Worm (Caenorhabditis elegans) whole organism, late embryonic: ENCODE data around the gene scrm-5.
A peak's percentile ranks its signal among the peaks of the same experiment; 100 is the strongest.

ENCODE experiments used
- C08G9.2 ChIP-seq: sonication (generic microtip); optimal IDR thresholded peaks from 2 replicates; lab custom pipeline; 2016; ENCODE audit warnings: mild to moderate bottlenecking, missing genetic modification characterization, moderate library complexity, missing compliant biosample characterization
- C38D4.7 ChIP-seq: fragments of 200-800 bp; sonication (Bioruptor generic); optimal IDR thresholded peaks from 2 replicates; lab custom pipeline; 2018; ENCODE audit warnings: mild to moderate bottlenecking, missing genetic modification characterization, moderate library complexity, missing compliant biosample characterization
- F13H6.1 ChIP-seq: sonication (generic microtip); optimal IDR thresholded peaks from 2 replicates; lab custom pipeline; 2016; ENCODE audit warnings: missing genetic modification characterization, missing compliant biosample characterization
- K02D7.2 ChIP-seq: sonication (generic microtip); optimal IDR thresholded peaks from 2 replicates; lab custom pipeline; 2017; ENCODE audit warnings: mild to moderate bottlenecking, missing genetic modification characterization, missing compliant biosample characterization
- K09A11.1 ChIP-seq: sonication (generic microtip); optimal IDR thresholded peaks from 2 replicates; lab custom pipeline; 2017; ENCODE audit warnings: antibody characterized with exemption, mild to moderate bottlenecking, missing genetic modification characterization, missing compliant biosample characterization; ENCODE audit not compliant: insufficient read depth
- ahr-1 ChIP-seq: sonication (generic microtip); optimal IDR thresholded peaks from 2 replicates; lab custom pipeline; 2016; ENCODE audit warnings: missing genetic modification characterization, missing compliant biosample characterization
- ama-1 ChIP-seq: fragments of 150-350 bp; optimal IDR thresholded peaks from 2 replicates; lab custom pipeline; 2014
- ceh-18 ChIP-seq: sonication (generic microtip); optimal IDR thresholded peaks from 2 replicates; lab custom pipeline; 2016; ENCODE audit warnings: missing genetic modification characterization, missing compliant biosample characterization
- ceh-31 ChIP-seq: sonication (generic microtip); optimal IDR thresholded peaks from 2 replicates; lab custom pipeline; 2016; ENCODE audit warnings: missing genetic modification characterization, missing compliant biosample characterization
- ceh-34 ChIP-seq: sonication (generic microtip); optimal IDR thresholded peaks from 2 replicates; lab custom pipeline; 2016; ENCODE audit warnings: mild to moderate bottlenecking, missing genetic modification characterization, missing compliant biosample characterization
- ceh-45 ChIP-seq: fragments of 200-800 bp; sonication (Bioruptor generic); IDR thresholded peaks from 2 replicates; pipeline ENCODE4 v1.3.6; 2022; ENCODE audit warnings: missing genetic modification reagents, missing genetic modification characterization, missing compliant biosample characterization
- ceh-6 ChIP-seq: fragments of 200-800 bp; sonication (Bioruptor generic); optimal IDR thresholded peaks from 2 replicates; lab custom pipeline; 2018; ENCODE audit warnings: mild to moderate bottlenecking, missing genetic modification characterization, missing compliant biosample characterization
- ceh-9 ChIP-seq: sonication (generic microtip); optimal IDR thresholded peaks from 2 replicates; lab custom pipeline; 2016; ENCODE audit warnings: mild to moderate bottlenecking, missing genetic modification characterization, inconsistent platforms, missing compliant biosample characterization
- dmd-4 ChIP-seq: sonication (generic microtip); optimal IDR thresholded peaks from 2 replicates; lab custom pipeline; 2016; ENCODE audit warnings: borderline replicate concordance, missing genetic modification characterization, missing compliant biosample characterization
- dve-1 ChIP-seq: sonication (generic microtip); optimal IDR thresholded peaks from 2 replicates; lab custom pipeline; 2017; ENCODE audit warnings: antibody characterized with exemption, mild to moderate bottlenecking, missing genetic modification characterization, missing compliant biosample characterization
- elt-2 ChIP-seq: sonication (generic microtip); optimal IDR thresholded peaks from 2 replicates; lab custom pipeline; 2016; ENCODE audit warnings: missing genetic modification reagents, missing genetic modification characterization, missing compliant biosample characterization
- elt-4 ChIP-seq: sonication (generic microtip); optimal IDR thresholded peaks from 2 replicates; lab custom pipeline; 2016; ENCODE audit warnings: missing genetic modification characterization, missing compliant biosample characterization
- fax-1 ChIP-seq: sonication (generic microtip); optimal IDR thresholded peaks from 2 replicates; lab custom pipeline; 2016; ENCODE audit warnings: missing genotype, missing genetic modification characterization, missing compliant biosample characterization
- fkh-10 ChIP-seq: fragments of 150-350 bp; optimal IDR thresholded peaks from 2 replicates; lab custom pipeline; 2014; ENCODE audit warnings: missing biosample characterization, missing genetic modification reagents, missing genetic modification characterization
- fkh-6 ChIP-seq: sonication (generic microtip); optimal IDR thresholded peaks from 2 replicates; lab custom pipeline; 2016; ENCODE audit warnings: missing genetic modification characterization, missing compliant biosample characterization
- hlh-15 ChIP-seq: sonication (generic microtip); optimal IDR thresholded peaks from 2 replicates; lab custom pipeline; 2016; ENCODE audit warnings: missing genetic modification characterization, missing compliant biosample characterization
- hlh-6 ChIP-seq: sonication (generic microtip); optimal IDR thresholded peaks from 2 replicates; lab custom pipeline; 2016; ENCODE audit warnings: missing genotype, missing genetic modification characterization, missing compliant biosample characterization
- lim-6 ChIP-seq: sonication (generic microtip); optimal IDR thresholded peaks from 2 replicates; lab custom pipeline; 2016; ENCODE audit warnings: missing genetic modification characterization, missing compliant biosample characterization
- lin-11 ChIP-seq: fragments of 200-800 bp; sonication (Bioruptor generic); optimal IDR thresholded peaks from 2 replicates; lab custom pipeline; 2018; ENCODE audit warnings: mild to moderate bottlenecking, missing genetic modification characterization, missing compliant biosample characterization
- madf-2 ChIP-seq: sonication (generic microtip); optimal IDR thresholded peaks from 2 replicates; lab custom pipeline; 2017; ENCODE audit warnings: missing genetic modification characterization, missing compliant biosample characterization
- nhr-11 ChIP-seq: fragments of 150-350 bp; optimal IDR thresholded peaks from 2 replicates; lab custom pipeline; 2014; ENCODE audit warnings: missing biosample characterization, missing genetic modification characterization
- npax-4 ChIP-seq: sonication (generic microtip); optimal IDR thresholded peaks from 2 replicates; lab custom pipeline; 2016; ENCODE audit warnings: missing genetic modification characterization, missing compliant biosample characterization
- odd-2 ChIP-seq: sonication (generic microtip); optimal IDR thresholded peaks from 2 replicates; lab custom pipeline; 2017; ENCODE audit warnings: antibody characterized with exemption, mild to moderate bottlenecking, missing genetic modification characterization, missing compliant biosample characterization
- pag-3 ChIP-seq: sonication (generic microtip); optimal IDR thresholded peaks from 2 replicates; lab custom pipeline; 2016; ENCODE audit warnings: missing compliant biosample characterization, missing genetic modification characterization, borderline replicate concordance
- pha-2 ChIP-seq: sonication (generic microtip); optimal IDR thresholded peaks from 2 replicates; lab custom pipeline; 2017; ENCODE audit warnings: mild to moderate bottlenecking, missing genetic modification characterization, missing compliant biosample characterization
- pha-4 ChIP-seq: fragments of 150-350 bp; optimal IDR thresholded peaks from 2 replicates; lab custom pipeline; 2018; ENCODE audit warnings: missing biosample characterization, missing genetic modification reagents, missing genetic modification characterization
- pqm-1 ChIP-seq: sonication (generic microtip); optimal IDR thresholded peaks from 2 replicates; lab custom pipeline; 2016; ENCODE audit warnings: missing genetic modification characterization, missing compliant biosample characterization
- pros-1 ChIP-seq: fragments of 150-350 bp; optimal IDR thresholded peaks from 2 replicates; lab custom pipeline; 2014; ENCODE audit warnings: missing biosample characterization, missing genetic modification reagents, missing genetic modification characterization
- sdc-2 ChIP-seq: sonication (generic microtip); optimal IDR thresholded peaks from 2 replicates; lab custom pipeline; 2016; ENCODE audit warnings: missing genotype, missing genetic modification characterization, missing compliant biosample characterization
- sox-4 ChIP-seq: sonication (generic microtip); optimal IDR thresholded peaks from 2 replicates; lab custom pipeline; 2017; ENCODE audit warnings: mild to moderate bottlenecking, missing genetic modification characterization, inconsistent platforms, missing compliant biosample characterization
- syd-9 ChIP-seq: sonication (generic microtip); optimal IDR thresholded peaks from 2 replicates; lab custom pipeline; 2016; ENCODE audit warnings: mild to moderate bottlenecking, missing genetic modification characterization, moderate library complexity, missing compliant biosample characterization
- tbx-2 ChIP-seq: sonication (generic microtip); optimal IDR thresholded peaks from 2 replicates; lab custom pipeline; 2016; ENCODE audit warnings: missing genetic modification characterization, missing compliant biosample characterization
- unc-86 ChIP-seq: sonication (generic microtip); optimal IDR thresholded peaks from 2 replicates; lab custom pipeline; 2016; ENCODE audit warnings: missing genetic modification characterization, missing compliant biosample characterization
- ztf-16 ChIP-seq: sonication (generic microtip); optimal IDR thresholded peaks from 2 replicates; lab custom pipeline; 2017; ENCODE audit warnings: missing genetic modification characterization, missing compliant biosample characterization

scrm-5 gene

DNA sequence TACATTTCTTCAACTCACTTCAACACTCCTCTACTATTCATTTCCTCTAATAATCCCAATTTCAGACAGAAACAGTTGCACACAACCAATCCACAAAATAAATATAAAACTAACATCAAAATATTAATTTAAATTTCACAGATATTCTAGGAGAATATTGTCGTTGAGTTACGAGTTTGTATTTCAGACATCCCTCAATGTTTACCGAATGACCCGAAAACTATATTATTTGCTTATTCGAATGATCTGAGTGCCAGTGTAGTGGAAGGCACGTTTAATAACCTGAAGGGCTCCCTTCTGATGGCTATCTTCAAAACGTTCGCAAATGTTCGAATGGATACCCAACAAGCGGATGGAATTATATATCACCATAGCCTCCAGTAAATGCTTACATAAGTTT, 17.4 kb upstream of the scrm-5 start, which contains the start of gene R07C12.3:
Gene R07C12.3 (plus strand): TSS at position 301 of the 400 bp plus-strand sequence.
- TF ChIP-seq fkh-6 (tag; lab: Kevin White, UChicago) (no peak), unc-86 (tag; lab: Kevin White, UChicago) (no peak), sox-4 (tag; lab: Kevin White, UChicago) (no peak), dve-1 (tag; lab: Kevin White, UChicago) (no peak), syd-9 (tag; lab: Kevin White, UChicago) (no peak), F13H6.1 (tag; lab: Kevin White, UChicago) (no peak), C08G9.2 (tag; lab: Kevin White, UChicago) (no peak), hlh-6 (tag; lab: Kevin White, UChicago) (no peak), pha-4 (no peak), pag-3 (tag; lab: Kevin White, UChicago) (no peak), pqm-1 (no peak), K09A11.1 (tag; lab: Kevin White, UChicago) (no peak), fkh-10 (GFP tag; lab: Kevin White, UChicago) (no peak), ceh-31 (tag; lab: Kevin White, UChicago) (no peak), lin-11 (no peak), ceh-9 (tag; lab: Kevin White, UChicago) (no peak), hlh-15 (tag; lab: Kevin White, UChicago) (no peak), ceh-45 (no peak), ceh-18 (tag; lab: Kevin White, UChicago) (no peak)
- TF ChIP-seq, all 69 proteins: peak for 0

DNA sequence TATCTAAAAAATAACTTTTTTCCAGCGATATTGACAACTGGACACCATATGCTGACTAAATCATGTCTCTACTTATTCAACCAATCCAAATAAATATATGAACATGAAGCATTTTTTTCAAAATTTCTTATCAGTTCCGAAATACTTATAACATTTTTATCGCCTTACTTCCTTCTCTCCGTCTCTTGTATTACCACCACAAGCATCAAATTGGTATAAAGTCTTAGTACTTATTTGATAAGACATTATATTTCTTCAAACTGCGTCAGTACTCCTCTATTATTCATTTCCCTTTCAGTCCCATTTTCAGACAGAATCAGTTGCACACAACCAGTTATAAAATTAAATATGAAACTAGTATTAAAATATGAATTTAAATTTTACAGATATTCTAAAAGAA, 14.3 kb upstream of the scrm-5 start:
- no peak for TF ChIP-seq ceh-6 (GFP tag; lab: Kevin White, UChicago)
- no peak for TF ChIP-seq odd-2 (tag; lab: Kevin White, UChicago)
- peak; percentile 47 for TF ChIP-seq elt-2 (tag; lab: Kevin White, UChicago)

DNA sequence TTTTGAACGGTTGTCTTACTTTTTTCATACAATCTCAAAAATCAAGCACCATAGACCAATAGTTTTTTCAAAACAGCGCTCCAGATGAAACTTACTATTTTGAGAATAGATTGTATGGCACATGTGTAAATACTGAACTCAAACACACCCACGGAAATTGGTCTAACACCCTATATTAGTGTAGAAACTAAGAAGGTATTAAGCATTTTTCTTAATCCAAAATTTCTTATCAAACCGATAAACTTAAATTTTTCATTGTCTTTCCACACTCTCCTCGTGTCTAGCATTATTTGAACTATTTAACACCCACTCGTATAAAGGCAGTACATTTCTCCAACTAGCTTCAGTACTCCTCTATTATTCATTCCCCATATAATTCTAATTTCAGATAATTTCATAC, 12.1 kb upstream of the scrm-5 start:
- TF ChIP-seq sox-4 (tag; lab: Kevin White, UChicago): no peak
- no peak for TF ChIP-seq ztf-16 (tag; lab: Kevin White, UChicago)
- no peak for TF ChIP-seq lin-11
- TF ChIP-seq lim-6: no peak
- TF ChIP-seq tbx-2 (tag; lab: Kevin White, UChicago): no peak
- TF ChIP-seq K02D7.2 (tag; lab: Kevin White, UChicago): no peak
- no peak for TF ChIP-seq ceh-34 (tag; lab: Kevin White, UChicago)
- no peak for TF ChIP-seq pros-1 (tag; lab: Kevin White, UChicago)
- no peak for TF ChIP-seq elt-2 (tag; lab: Kevin White, UChicago)
- TF ChIP-seq madf-2: no peak
- no peak for TF ChIP-seq C38D4.7 (GFP tag; lab: Kevin White, UChicago)
- TF ChIP-seq fkh-10 (GFP tag; lab: Kevin White, UChicago): no peak

DNA sequence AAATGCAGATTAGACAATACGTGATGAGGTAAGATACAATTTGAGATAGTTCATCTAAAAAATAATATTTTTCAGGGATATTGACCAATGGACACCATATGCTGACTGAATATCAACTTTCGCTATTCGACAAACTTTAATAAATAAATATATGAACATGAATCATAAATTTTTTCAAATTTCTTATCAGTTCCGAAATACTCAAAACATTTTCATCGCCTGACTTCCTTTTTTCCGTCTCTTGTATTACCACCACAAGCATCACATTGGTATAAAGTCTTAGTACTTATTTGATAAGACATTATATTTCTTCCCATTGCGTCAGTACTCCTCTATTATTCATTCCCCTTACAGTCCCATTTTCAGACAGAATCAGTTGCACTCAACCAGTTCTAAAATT, 10.1 kb upstream of the scrm-5 start, which contains the start of the genes K08D10.10 and R07C12.1:
Gene K08D10.10 (plus strand): TSS at position 93 of the 400 bp plus-strand sequence.
Gene R07C12.1 (plus strand): TSS at position 314 of the 400 bp plus-strand sequence.
- TF ChIP-seq tbx-2 (tag; lab: Kevin White, UChicago) (no peak), ceh-18 (tag; lab: Kevin White, UChicago) (no peak), C08G9.2 (tag; lab: Kevin White, UChicago) (no peak), npax-4 (no peak), ceh-45 (no peak), fkh-6 (tag; lab: Kevin White, UChicago) (no peak)

DNA sequence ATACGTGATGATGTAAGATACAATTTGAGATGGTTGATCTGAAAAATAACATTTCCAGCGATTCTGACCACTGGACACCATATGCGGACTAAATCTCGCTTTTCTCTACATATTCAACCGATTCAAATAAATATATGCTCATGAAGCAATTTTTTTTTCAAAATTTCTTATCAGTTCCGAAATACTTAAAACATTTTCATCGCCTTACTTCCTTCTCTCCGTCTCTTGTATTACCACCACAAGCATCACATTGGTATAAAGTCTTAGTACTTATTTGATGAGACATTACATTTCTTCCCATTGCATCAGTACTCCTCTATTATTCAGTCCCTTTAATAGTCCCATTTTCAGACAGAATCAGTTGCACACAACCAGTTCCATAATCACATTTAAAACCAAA, 7.6 kb upstream of the scrm-5 start, which contains the start of gene K08D10.14:
Gene K08D10.14 (plus strand): TSS at position 301 of the 400 bp plus-strand sequence.
- TF ChIP-seq C08G9.2 (tag; lab: Kevin White, UChicago): no peak
- TF ChIP-seq sdc-2 (tag; lab: Kevin White, UChicago): no peak
- no peak for TF ChIP-seq fax-1 (tag; lab: Kevin White, UChicago)
- no peak for TF ChIP-seq K02D7.2 (tag; lab: Kevin White, UChicago)
- TF ChIP-seq ceh-6 (GFP tag; lab: Kevin White, UChicago): no peak
- no peak for TF ChIP-seq ceh-18 (tag; lab: Kevin White, UChicago)
- no peak for TF ChIP-seq pag-3 (tag; lab: Kevin White, UChicago)
- no peak for TF ChIP-seq nhr-11
- TF ChIP-seq ama-1 (lab: Kevin White, UChicago): no peak
- TF ChIP-seq ahr-1 (tag; lab: Kevin White, UChicago): no peak
- TF ChIP-seq dmd-4: no peak
- no peak for TF ChIP-seq fkh-6 (tag; lab: Kevin White, UChicago)
- TF ChIP-seq ceh-31 (tag; lab: Kevin White, UChicago): no peak
- no peak for TF ChIP-seq pha-2
- TF ChIP-seq lin-11: no peak
- no peak for TF ChIP-seq ceh-45
- TF ChIP-seq elt-4 (tag; lab: Kevin White, UChicago): no peak
